Fruit fly (Drosophila melanogaster): ENCODE data around the gene CG32318.
"Not testable (repeated sequence)": the region's sequence is repeated elsewhere in the genome, so short reads cannot be mapped to it uniquely, and the experiment has no call there.

CG32318 gene

dm6 chr3L:1246823-1247222 lies at the start of gene CG32318:
Gene CG32318, minus strand, starts transcription at chr3L:1246923.
- not testable (repeated sequence) for TF ChIP-seq CG9705 (GFP tag; optimal IDR thresholded peaks at IDR 0.05); CrebA (GFP tag; optimal IDR thresholded peaks at IDR 0.05; ENCODE audit: borderline replicate concordance); GATAd (GFP tag; optimal IDR thresholded peaks at IDR 0.05)

dm6 chr3L:1295693-1296092 lies 49.0 kb upstream of the CG32318 start, which contains the start of gene Rabex-5:
Gene Rabex-5, plus strand, starts transcription at chr3L:1295913.
- peak; percentile 18 for TF ChIP-seq Hr83 (GFP tag; optimal IDR thresholded peaks at IDR 0.05; ENCODE audit: poor library complexity, severe bottlenecking)
- peak in 1 of 2 experiments; percentile 43 for TF ChIP-seq foxo (GFP tag; optimal IDR thresholded peaks at IDR 0.05)
- no peak for TF ChIP-seq Myc (optimal IDR thresholded peaks at IDR 0.05)
- TF ChIP-seq woc (GFP tag; optimal IDR thresholded peaks at IDR 0.05), result peak; percentile 55
- peak; percentile 33 for TF ChIP-seq HLH106 (tag; optimal IDR thresholded peaks at IDR 0.05)
- TF ChIP-seq Rel (GFP tag; optimal IDR thresholded peaks at IDR 0.05), result no peak
- TF ChIP-seq Rel (tag; optimal IDR thresholded peaks at IDR 0.05), result peak; percentile 100
- peak; percentile 16 for TF ChIP-seq ey (GFP tag; optimal IDR thresholded peaks at IDR 0.05)
- TF ChIP-seq rgr (GFP tag; optimal IDR thresholded peaks at IDR 0.05), result peak; percentile 28
- TF ChIP-seq GATAd (GFP tag; optimal IDR thresholded peaks at IDR 0.05), result no peak

- TF ChIP-seq psq (GFP tag; optimal IDR thresholded peaks at IDR 0.05) (no peak), OdsH (GFP tag; optimal IDR thresholded peaks at IDR 0.05) (no peak), Hr83 (GFP tag; optimal IDR thresholded peaks at IDR 0.05; ENCODE audit: poor library complexity, severe bottlenecking) (no peak), Abd-B (GFP tag; optimal IDR thresholded peaks at IDR 0.05) (no peak)
Measured at dm6 chr3L:1294835-1295234, 48.1 kb upstream of the CG32318 start.

DNA sequence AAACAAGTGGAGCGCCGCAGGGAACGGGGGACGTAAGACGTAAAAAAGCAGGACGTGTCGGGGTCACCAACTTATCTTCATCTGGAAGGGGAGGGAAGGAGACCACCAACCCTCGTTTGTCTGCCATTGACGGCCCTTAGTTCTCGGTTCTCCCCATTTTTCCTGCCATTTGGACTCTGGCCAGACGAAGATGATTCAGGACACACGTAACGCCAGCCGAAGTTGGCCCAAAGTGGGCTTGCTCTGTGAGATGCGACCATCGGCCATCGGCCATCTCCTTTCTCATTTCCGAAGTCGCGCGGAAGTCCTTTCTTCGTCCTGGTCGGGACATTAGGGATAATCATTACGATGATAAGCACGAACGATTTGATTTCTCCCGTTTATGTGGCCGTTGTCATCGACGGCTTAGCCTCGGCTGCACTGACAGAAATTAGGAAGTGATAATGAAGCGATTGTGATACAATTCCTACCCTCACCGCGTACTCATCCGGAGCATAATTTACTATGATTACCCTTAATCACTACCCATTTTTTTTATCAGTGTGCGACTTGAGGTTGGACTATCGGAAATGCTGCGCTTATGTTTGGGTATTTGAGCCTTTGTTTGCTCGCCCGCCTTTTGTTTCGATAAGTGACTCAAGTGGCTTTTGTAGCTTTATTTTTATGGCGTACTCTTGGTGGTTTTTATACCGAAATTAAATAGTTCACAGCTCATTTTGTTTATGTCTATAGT lies 34.3 kb upstream of the CG32318 start:
- TF ChIP-seq br (GFP tag; optimal IDR thresholded peaks at IDR 0.05) (no peak), sv (GFP tag; optimal IDR thresholded peaks at IDR 0.05) (no peak), CG9705 (GFP tag; optimal IDR thresholded peaks at IDR 0.05) (no peak), pan (optimal IDR thresholded peaks at IDR 0.05) (no peak), HLH106 (tag; optimal IDR thresholded peaks at IDR 0.05) (no peak)

DNA sequence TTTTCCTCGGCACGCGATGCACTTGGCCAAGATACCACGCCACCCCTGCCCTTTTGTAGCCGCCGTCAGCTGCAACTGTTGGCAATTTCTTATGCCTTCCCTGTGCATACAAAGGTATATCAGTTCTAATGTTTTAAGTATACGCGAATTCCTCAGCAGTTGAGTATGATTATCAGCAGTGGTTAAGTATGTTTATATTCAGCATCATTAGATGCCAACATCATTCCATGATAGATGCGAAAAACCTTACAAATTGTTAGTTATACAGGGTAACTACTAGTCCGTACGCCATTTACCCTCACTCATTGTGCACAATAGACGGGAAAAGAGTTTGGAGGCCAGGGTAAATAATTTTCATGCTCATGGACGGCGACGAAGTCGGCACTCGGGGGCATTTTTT lies 33.0 kb upstream of the CG32318 start:
- TF ChIP-seq ey (GFP tag; optimal IDR thresholded peaks at IDR 0.05) (peak; percentile 18), usp (GFP tag; optimal IDR thresholded peaks at IDR 0.05) (no peak), Dfd (GFP tag; optimal IDR thresholded peaks at IDR 0.05) (no peak), psq (GFP tag; optimal IDR thresholded peaks at IDR 0.05) (no peak)

DNA sequence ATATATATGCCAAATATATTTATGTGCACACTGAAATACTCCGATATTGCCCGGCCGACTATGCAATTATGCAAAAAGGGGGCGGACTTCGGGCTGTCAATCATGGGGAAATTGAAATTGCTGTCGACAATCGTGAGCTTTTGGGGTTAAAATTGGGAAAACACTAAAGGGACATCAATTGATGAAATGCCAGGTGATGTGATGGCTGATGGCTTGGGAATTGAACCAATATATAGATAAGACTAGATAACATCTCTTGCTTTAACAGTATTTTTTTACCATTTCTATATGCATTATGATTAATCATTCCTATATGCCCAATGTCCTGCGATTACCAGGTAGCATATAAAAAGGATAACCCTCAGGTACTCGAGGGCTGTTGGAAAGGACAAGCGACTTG lies 31.2 kb upstream of the CG32318 start:
- TF ChIP-seq sv (GFP tag; optimal IDR thresholded peaks at IDR 0.05) (no peak), h (GFP tag; optimal IDR thresholded peaks at IDR 0.05) (no peak), OdsH (GFP tag; optimal IDR thresholded peaks at IDR 0.05) (no peak), GATAd (GFP tag; optimal IDR thresholded peaks at IDR 0.05) (no peak), usp (GFP tag; optimal IDR thresholded peaks at IDR 0.05) (no peak), Abd-B (GFP tag; optimal IDR thresholded peaks at IDR 0.05) (no peak), Vsx2 (GFP tag; optimal IDR thresholded peaks at IDR 0.05; ENCODE audit: partially characterized antibody) (no peak), brk (GFP tag; optimal IDR thresholded peaks at IDR 0.05) (no peak), dl (GFP tag; optimal IDR thresholded peaks at IDR 0.05; ENCODE audit: insufficient read depth in 1 of 2, partially characterized antibody in 2 of 2) (no peak), N (GFP tag; optimal IDR thresholded peaks at IDR 0.05) (no peak), CG9705 (GFP tag; optimal IDR thresholded peaks at IDR 0.05) (no peak), Myc (optimal IDR thresholded peaks at IDR 0.05) (no peak), Hr83 (GFP tag; optimal IDR thresholded peaks at IDR 0.05; ENCODE audit: poor library complexity, severe bottlenecking) (no peak), Jra (GFP tag; optimal IDR thresholded peaks at IDR 0.05) (no peak)

DNA sequence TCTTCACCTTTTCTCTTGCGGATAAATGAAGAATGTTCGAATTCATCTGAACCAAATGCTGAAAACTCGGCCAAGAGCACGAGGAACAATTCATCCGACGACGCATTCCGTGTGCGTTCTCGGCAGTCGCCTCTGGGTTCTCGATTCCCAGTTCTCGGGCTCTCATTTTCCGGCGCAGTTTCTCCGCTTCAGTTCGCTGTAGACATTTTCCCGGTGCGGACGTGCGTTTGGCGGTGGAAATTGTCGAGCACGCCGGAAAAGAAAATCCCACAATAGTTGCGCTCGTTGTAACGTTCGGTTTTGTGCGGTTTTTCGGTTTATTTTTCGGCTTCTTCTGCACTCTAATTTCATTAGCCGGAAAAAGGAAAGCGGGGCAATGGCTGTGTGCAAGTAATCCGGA lies 29.0 kb upstream of the CG32318 start, which contains the start of gene CG32333:
TSS of gene CG32333 (plus strand) at position 190 of the 400 bp plus-strand sequence.
- TF ChIP-seq lola (GFP tag; optimal IDR thresholded peaks at IDR 0.05) (no peak), Sp1 (GFP tag; optimal IDR thresholded peaks at IDR 0.05) (no peak), dmrt93B (GFP tag; optimal IDR thresholded peaks at IDR 0.05) (no peak), Abd-B (GFP tag; optimal IDR thresholded peaks at IDR 0.05) (no peak), h (GFP tag; optimal IDR thresholded peaks at IDR 0.05) (no peak), ey (GFP tag; optimal IDR thresholded peaks at IDR 0.05) (no peak), jim (GFP tag; optimal IDR thresholded peaks at IDR 0.05) (no peak), fru (GFP tag; optimal IDR thresholded peaks at IDR 0.05) (no peak), CG32264 (GFP tag; optimal IDR thresholded peaks at IDR 0.05) (no peak), foxo (GFP tag; optimal IDR thresholded peaks at IDR 0.05) (no peak), Mio (GFP tag; optimal IDR thresholded peaks at IDR 0.05) (no peak), brk (GFP tag; optimal IDR thresholded peaks at IDR 0.05) (no peak), Hr78 (GFP tag; optimal IDR thresholded peaks at IDR 0.05) (no peak), dl (GFP tag; optimal IDR thresholded peaks at IDR 0.05; ENCODE audit: insufficient read depth in 1 of 2, partially characterized antibody in 2 of 2) (no peak), N (GFP tag; optimal IDR thresholded peaks at IDR 0.05) (no peak), sage (GFP tag; optimal IDR thresholded peaks at IDR 0.05) (no peak)

Data from whole organism, wandering third instar larva.